Worm (Caenorhabditis elegans): ENCODE results near the gene cox-5A.

DNA sequence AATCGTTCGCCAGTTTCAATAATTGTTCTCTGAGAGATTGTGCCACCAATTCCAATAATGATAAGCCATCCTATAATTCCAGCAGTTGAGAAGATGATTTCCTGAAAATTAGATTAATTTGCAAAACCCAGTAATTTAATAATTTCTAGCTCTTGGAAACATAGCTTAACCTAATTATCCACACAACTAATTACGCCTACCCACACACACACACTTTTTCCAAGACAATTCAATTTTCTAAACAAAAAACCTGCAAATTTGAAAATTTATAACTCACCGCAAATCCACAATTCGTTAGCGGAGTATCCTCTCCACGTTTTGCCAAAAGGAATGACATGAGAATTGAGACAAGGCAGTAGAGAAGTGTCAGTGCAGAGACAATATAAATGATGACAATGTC, 11.2 kb downstream of the cox-5A start:
- TF ChIP-seq W03F9.2 (tag; optimal IDR thresholded peaks at IDR 0.05) = no peak
- no peak for TF ChIP-seq him-1 (tag; optimal IDR thresholded peaks at IDR 0.05)

All from whole organism, L4/young adult.